Worm (Caenorhabditis elegans): Measurements from ENCODE around the gene rfp-1.

The rfp-1 gene

ce11 chrIII:8358213-8358672 lies at the start of gene rfp-1, which contains the start of gene R05D3.8 (continued):
- TF ChIP-seq ceh-14 (tag; optimal IDR thresholded peaks at IDR 0.05) = no peak
- TF ChIP-seq tbx-7 (tag; optimal IDR thresholded peaks at IDR 0.05) = no peak
- no peak for TF ChIP-seq fkh-6 (tag; optimal IDR thresholded peaks at IDR 0.05)
- no peak for TF ChIP-seq sox-2 (GFP tag; IDR thresholded peaks at IDR 0.05)
- TF ChIP-seq unc-55 (GFP tag; optimal IDR thresholded peaks at IDR 0.05) = peak; percentile 52
- TF ChIP-seq hlh-13 (GFP tag; optimal IDR thresholded peaks at IDR 0.05) = no peak
- no peak for TF ChIP-seq syd-9 (tag; optimal IDR thresholded peaks at IDR 0.05)
- peak; percentile 71 for TF ChIP-seq nfya-1 (tag; optimal IDR thresholded peaks at IDR 0.05)
- peak; percentile 53 for TF ChIP-seq unc-42 (tag; optimal IDR thresholded peaks at IDR 0.05)
- TF ChIP-seq ttx-3 (tag; optimal IDR thresholded peaks at IDR 0.05) = no peak
- TF ChIP-seq lin-11 (tag; optimal IDR thresholded peaks at IDR 0.05) = no peak
- TF ChIP-seq pat-9 (tag; optimal IDR thresholded peaks at IDR 0.05) = no peak
- TF ChIP-seq gmeb-2 (tag; optimal IDR thresholded peaks at IDR 0.05) = no peak
- no peak for TF ChIP-seq pqm-1 (tag; optimal IDR thresholded peaks at IDR 0.05)
- TF ChIP-seq ceh-34 (tag; optimal IDR thresholded peaks at IDR 0.05) = no peak

ce11 chrIII:8310239-8311057 lies 48.0 kb upstream of the rfp-1 start, which contains the start of gene F10E9.3:
F10E9.3 (plus strand) TSS chrIII:8311007.
- TF ChIP-seq tbx-2 (tag; optimal IDR thresholded peaks at IDR 0.05) (no peak), F13H6.1 (tag; optimal IDR thresholded peaks at IDR 0.05) (no peak), nfya-1 (tag; optimal IDR thresholded peaks at IDR 0.05) (peak; percentile 53), ttx-3 (tag; optimal IDR thresholded peaks at IDR 0.05) (no peak)

- TF ChIP-seq nhr-232 (tag; optimal IDR thresholded peaks at IDR 0.05) (no peak), ceh-48 (tag; optimal IDR thresholded peaks at IDR 0.05) (no peak), K02D7.2 (tag; optimal IDR thresholded peaks at IDR 0.05) (no peak), unc-55 (GFP tag; optimal IDR thresholded peaks at IDR 0.05) (no peak), sox-4 (tag; optimal IDR thresholded peaks at IDR 0.05) (no peak), sox-2 (GFP tag; IDR thresholded peaks at IDR 0.05) (no peak), che-1 (tag; optimal IDR thresholded peaks at IDR 0.05) (no peak), elt-4 (tag; optimal IDR thresholded peaks at IDR 0.05) (no peak), syd-9 (tag; optimal IDR thresholded peaks at IDR 0.05) (no peak), odd-2 (tag; optimal IDR thresholded peaks at IDR 0.05) (no peak), ceh-31 (tag; optimal IDR thresholded peaks at IDR 0.05) (no peak), fkh-10 (GFP tag; optimal IDR thresholded peaks at IDR 0.05) (no peak), tbx-7 (tag; optimal IDR thresholded peaks at IDR 0.05) (no peak), pat-9 (tag; optimal IDR thresholded peaks at IDR 0.05) (no peak), gmeb-2 (tag; optimal IDR thresholded peaks at IDR 0.05) (no peak), ceh-18 (tag; optimal IDR thresholded peaks at IDR 0.05) (no peak), hlh-6 (tag; optimal IDR thresholded peaks at IDR 0.05) (no peak)
Observed at ce11 chrIII:8312393-8312792, 46.0 kb upstream of the rfp-1 start, which contains the start of gene F10E9.2. F10E9.2 (plus strand) TSS chrIII:8312693.

- TF ChIP-seq odd-2 (tag; optimal IDR thresholded peaks at IDR 0.05) (no peak), pqm-1 (tag; optimal IDR thresholded peaks at IDR 0.05) (no peak), fkh-10 (GFP tag; optimal IDR thresholded peaks at IDR 0.05) (no peak)
Observed at ce11 chrIII:8318488-8318887, 39.9 kb upstream of the rfp-1 start, which contains the start of gene sas-4. sas-4 (minus strand) TSS chrIII:8318588.

ce11 chrIII:8319100-8319499 lies 39.3 kb upstream of the rfp-1 start, which contains the start of gene F10E9.11:
F10E9.11 (minus strand) TSS chrIII:8319260.
- TF ChIP-seq T23F11.4 (GFP tag; optimal IDR thresholded peaks at IDR 0.05) = no peak
- TF ChIP-seq nhr-11 (tag; optimal IDR thresholded peaks at IDR 0.05) = no peak
- TF ChIP-seq ref-2 (tag; optimal IDR thresholded peaks at IDR 0.05) = peak; percentile 100
- TF ChIP-seq ceh-45 (GFP tag; IDR thresholded peaks at IDR 0.05) = no peak
- no peak for TF ChIP-seq nhr-232 (tag; optimal IDR thresholded peaks at IDR 0.05)
- peak; percentile 1 for TF ChIP-seq gmeb-2 (tag; optimal IDR thresholded peaks at IDR 0.05)
- no peak for TF ChIP-seq ceh-22 (tag; optimal IDR thresholded peaks at IDR 0.05)
- peak; percentile 53 for TF ChIP-seq ahr-1 (tag; optimal IDR thresholded peaks at IDR 0.05)
- peak; percentile 62 for TF ChIP-seq fax-1 (tag; optimal IDR thresholded peaks at IDR 0.05)
- TF ChIP-seq tbx-2 (tag; optimal IDR thresholded peaks at IDR 0.05) = peak; percentile 93
- peak; percentile 99 for TF ChIP-seq ceh-31 (tag; optimal IDR thresholded peaks at IDR 0.05)
- TF ChIP-seq ama-1 (optimal IDR thresholded peaks at IDR 0.05) = no peak
- peak; percentile 79 for TF ChIP-seq lim-6 (tag; optimal IDR thresholded peaks at IDR 0.05)
- no peak for TF ChIP-seq K02D7.2 (tag; optimal IDR thresholded peaks at IDR 0.05)
- peak; percentile 73 for TF ChIP-seq ceh-34 (tag; optimal IDR thresholded peaks at IDR 0.05)
- TF ChIP-seq zip-5 (tag; optimal IDR thresholded peaks at IDR 0.05) = peak; percentile 86
- TF ChIP-seq C38D4.7 (GFP tag; optimal IDR thresholded peaks at IDR 0.05) = no peak
- TF ChIP-seq ttx-3 (tag; optimal IDR thresholded peaks at IDR 0.05) = peak; percentile 43
- TF ChIP-seq C08G9.2 (tag; optimal IDR thresholded peaks at IDR 0.05) = peak; percentile 96
- no peak for TF ChIP-seq npax-4 (tag; optimal IDR thresholded peaks at IDR 0.05)
- peak; percentile 50 for TF ChIP-seq ceh-18 (tag; optimal IDR thresholded peaks at IDR 0.05)
- peak; percentile 73 for TF ChIP-seq dmd-4 (tag; optimal IDR thresholded peaks at IDR 0.05; ENCODE audit: borderline replicate concordance)
